Worm (Caenorhabditis elegans): ENCODE results near the gene E01G6.1.
A peak's percentile ranks its signal among the peaks of the same experiment; 100 is the strongest.

Gene E01G6.1

ce11 chrX:12260381-12260931 lies at the start of gene E01G6.1:
Gene E01G6.1 (plus strand): TSS chrX:12260881.
- TF ChIP-seq T22C8.4 (GFP tag; IDR thresholded peaks at IDR 0.05): no peak
- TF ChIP-seq ztf-29 (GFP tag; IDR thresholded peaks at IDR 0.05): peak; percentile 8; the same call in 1 of the 2 replicates

ce11 chrX:12212801-12213200 lies 47.9 kb upstream of the E01G6.1 start, which contains the start of gene cab-1:
Gene cab-1 (minus strand): TSS chrX:12212901.
- TF ChIP-seq ztf-29 (GFP tag; IDR thresholded peaks at IDR 0.05): no peak
- TF ChIP-seq T22C8.4 (GFP tag; IDR thresholded peaks at IDR 0.05): no peak
- TF ChIP-seq cog-1 (tag; optimal IDR thresholded peaks at IDR 0.05): no peak
- no peak for TF ChIP-seq ref-1 (GFP tag; conservative IDR thresholded peaks at IDR 0.05)
- no peak for TF ChIP-seq med-1 (GFP tag; optimal IDR thresholded peaks at IDR 0.05; ENCODE audit: insufficient read depth)
- no peak for TF ChIP-seq tab-1 (GFP tag; IDR thresholded peaks at IDR 0.05)
- TF ChIP-seq klf-2 (GFP tag; conservative IDR thresholded peaks at IDR 0.05): no peak

ce11 chrX:12216943-12217342 lies 43.7 kb upstream of the E01G6.1 start, which contains the start of gene C23H4.8:
Gene C23H4.8 (plus strand): TSS chrX:12217243.
- no peak for TF ChIP-seq T22C8.4 (GFP tag; IDR thresholded peaks at IDR 0.05)
- no peak for TF ChIP-seq ztf-29 (GFP tag; IDR thresholded peaks at IDR 0.05)
- TF ChIP-seq flt-1 (GFP tag; IDR thresholded peaks at IDR 0.05): no peak

- TF ChIP-seq klf-2 (GFP tag; conservative IDR thresholded peaks at IDR 0.05): no peak
- no peak for TF ChIP-seq flt-1 (GFP tag; IDR thresholded peaks at IDR 0.05)
- TF ChIP-seq med-1 (GFP tag; optimal IDR thresholded peaks at IDR 0.05; ENCODE audit: insufficient read depth): no peak
- no peak for TF ChIP-seq tab-1 (GFP tag; IDR thresholded peaks at IDR 0.05)
- TF ChIP-seq ztf-23 (GFP tag; IDR thresholded peaks at IDR 0.05): no peak
- no peak for TF ChIP-seq ref-1 (GFP tag; conservative IDR thresholded peaks at IDR 0.05)
- TF ChIP-seq ztf-29 (GFP tag; IDR thresholded peaks at IDR 0.05): no peak
- no peak for TF ChIP-seq T22C8.4 (GFP tag; IDR thresholded peaks at IDR 0.05)
- no peak for TF ChIP-seq cog-1 (tag; optimal IDR thresholded peaks at IDR 0.05)
These were observed 41.2 kb upstream of the E01G6.1 start, which contains the start of gene cest-8 for ce11 chrX:12219477-12219876. Gene cest-8 (plus strand): TSS chrX:12219660.

- no peak for TF ChIP-seq ref-1 (GFP tag; conservative IDR thresholded peaks at IDR 0.05)
- TF ChIP-seq klf-2 (GFP tag; conservative IDR thresholded peaks at IDR 0.05): no peak
- no peak for TF ChIP-seq tab-1 (GFP tag; IDR thresholded peaks at IDR 0.05)
- TF ChIP-seq cog-1 (tag; optimal IDR thresholded peaks at IDR 0.05): no peak
- TF ChIP-seq T22C8.4 (GFP tag; IDR thresholded peaks at IDR 0.05): no peak
- TF ChIP-seq med-1 (GFP tag; optimal IDR thresholded peaks at IDR 0.05; ENCODE audit: insufficient read depth): no peak
- no peak for TF ChIP-seq ztf-29 (GFP tag; IDR thresholded peaks at IDR 0.05)
- no peak for TF ChIP-seq flt-1 (GFP tag; IDR thresholded peaks at IDR 0.05)
- no peak for TF ChIP-seq ztf-23 (GFP tag; IDR thresholded peaks at IDR 0.05)
These were observed 38.9 kb upstream of the E01G6.1 start, which contains the start of gene cest-9.2 for ce11 chrX:12221817-12222216. Gene cest-9.2 (plus strand): TSS chrX:12222117.

ce11 chrX:12222723-12223122 lies 38.0 kb upstream of the E01G6.1 start:
- no peak for TF ChIP-seq med-1 (GFP tag; optimal IDR thresholded peaks at IDR 0.05; ENCODE audit: insufficient read depth)
- TF ChIP-seq klf-2 (GFP tag; conservative IDR thresholded peaks at IDR 0.05): no peak
- no peak for TF ChIP-seq ref-1 (GFP tag; conservative IDR thresholded peaks at IDR 0.05)
- TF ChIP-seq cog-1 (tag; optimal IDR thresholded peaks at IDR 0.05): no peak
- TF ChIP-seq tab-1 (GFP tag; IDR thresholded peaks at IDR 0.05): no peak
- no peak for TF ChIP-seq flt-1 (GFP tag; IDR thresholded peaks at IDR 0.05)
- TF ChIP-seq ztf-29 (GFP tag; IDR thresholded peaks at IDR 0.05): no peak
- no peak for TF ChIP-seq T22C8.4 (GFP tag; IDR thresholded peaks at IDR 0.05)
- TF ChIP-seq ztf-23 (GFP tag; IDR thresholded peaks at IDR 0.05): no peak

ce11 chrX:12225970-12226369 lies 34.7 kb upstream of the E01G6.1 start, which contains the start of gene cest-9.1:
Gene cest-9.1 (plus strand): TSS chrX:12226182.
- TF ChIP-seq tab-1 (GFP tag; IDR thresholded peaks at IDR 0.05) (no peak), klf-2 (GFP tag; conservative IDR thresholded peaks at IDR 0.05) (no peak)

- no peak for TF ChIP-seq cog-1 (tag; optimal IDR thresholded peaks at IDR 0.05)
- no peak for TF ChIP-seq flt-1 (GFP tag; IDR thresholded peaks at IDR 0.05)
- TF ChIP-seq tab-1 (GFP tag; IDR thresholded peaks at IDR 0.05): no peak
- TF ChIP-seq med-1 (GFP tag; optimal IDR thresholded peaks at IDR 0.05; ENCODE audit: insufficient read depth): no peak
These were observed 33.6 kb upstream of the E01G6.1 start for ce11 chrX:12227130-12227529.

- TF ChIP-seq ztf-29 (GFP tag; IDR thresholded peaks at IDR 0.05): no peak
- no peak for TF ChIP-seq ref-1 (GFP tag; conservative IDR thresholded peaks at IDR 0.05)
- no peak for TF ChIP-seq flt-1 (GFP tag; IDR thresholded peaks at IDR 0.05)
- TF ChIP-seq tab-1 (GFP tag; IDR thresholded peaks at IDR 0.05): no peak
- TF ChIP-seq klf-2 (GFP tag; conservative IDR thresholded peaks at IDR 0.05): no peak
- TF ChIP-seq cog-1 (tag; optimal IDR thresholded peaks at IDR 0.05): no peak
- no peak for TF ChIP-seq med-1 (GFP tag; optimal IDR thresholded peaks at IDR 0.05; ENCODE audit: insufficient read depth)
- TF ChIP-seq T22C8.4 (GFP tag; IDR thresholded peaks at IDR 0.05): no peak
- no peak for TF ChIP-seq ztf-23 (GFP tag; IDR thresholded peaks at IDR 0.05)
These were observed 31.0 kb upstream of the E01G6.1 start, which contains the start of gene cest-7 for ce11 chrX:12229651-12230050. Gene cest-7 (plus strand): TSS chrX:12229951.

ce11 chrX:12230357-12230756 lies 30.3 kb upstream of the E01G6.1 start:
- TF ChIP-seq ztf-29 (GFP tag; IDR thresholded peaks at IDR 0.05): no peak
- no peak for TF ChIP-seq med-1 (GFP tag; optimal IDR thresholded peaks at IDR 0.05; ENCODE audit: insufficient read depth)
- no peak for TF ChIP-seq flt-1 (GFP tag; IDR thresholded peaks at IDR 0.05)
- no peak for TF ChIP-seq T22C8.4 (GFP tag; IDR thresholded peaks at IDR 0.05)
- TF ChIP-seq tab-1 (GFP tag; IDR thresholded peaks at IDR 0.05): no peak
- no peak for TF ChIP-seq cog-1 (tag; optimal IDR thresholded peaks at IDR 0.05)
- no peak for TF ChIP-seq klf-2 (GFP tag; conservative IDR thresholded peaks at IDR 0.05)
- TF ChIP-seq ztf-23 (GFP tag; IDR thresholded peaks at IDR 0.05): no peak

Data from whole organism, midembryonic.